Fruit fly (Drosophila melanogaster): ENCODE data around the gene Tpt.
A peak's percentile ranks its signal among the peaks of the same experiment; 100 is the strongest.

Tpt gene

dm6 chr3L:8424831-8425336, 19.8 kb upstream of the Tpt start, which contains the start of gene Cbl (continued):
- no peak for TF ChIP-seq Ada2b (GFP tag; IDR thresholded peaks at IDR 0.05)
- TF ChIP-seq CG3726 (GFP tag; IDR thresholded peaks at IDR 0.05): no peak
- TF ChIP-seq CG8765 (GFP tag; IDR thresholded peaks at IDR 0.05): no peak
- no peak for TF ChIP-seq schlank (tag; optimal IDR thresholded peaks at IDR 0.05)
- TF ChIP-seq Oaz (GFP tag; IDR thresholded peaks at IDR 0.05): no peak
- no peak for TF ChIP-seq CG30431 (GFP tag; optimal IDR thresholded peaks at IDR 0.05)
- TF ChIP-seq slbo (GFP tag; IDR thresholded peaks at IDR 0.05): no peak
- no peak for TF ChIP-seq CG14667 (GFP tag; IDR thresholded peaks at IDR 0.05)
- TF ChIP-seq CG3995 (GFP tag; optimal IDR thresholded peaks at IDR 0.05): no peak
- no peak for TF ChIP-seq otp (GFP tag; IDR thresholded peaks at IDR 0.05)
- no peak for TF ChIP-seq wor (GFP tag; IDR thresholded peaks at IDR 0.05)
- no peak for TF ChIP-seq ind (GFP tag; optimal IDR thresholded peaks at IDR 0.05)
- TF ChIP-seq Six4 (GFP tag; optimal IDR thresholded peaks at IDR 0.05): no peak
- peak; percentile 68 for TF ChIP-seq CG33213 (GFP tag; optimal IDR thresholded peaks at IDR 0.05)
- peak; percentile 9 for TF ChIP-seq wek (GFP tag; optimal IDR thresholded peaks at IDR 0.05)
- no peak for TF ChIP-seq Trl (optimal IDR thresholded peaks at IDR 0.05)
- no peak for TF ChIP-seq Trl (GFP tag; optimal IDR thresholded peaks at IDR 0.05)
- no peak for TF ChIP-seq CG6175 (GFP tag; IDR thresholded peaks at IDR 0.05)
- no peak for TF ChIP-seq sc (optimal IDR thresholded peaks at IDR 0.05)
- TF ChIP-seq sc (GFP tag; optimal IDR thresholded peaks at IDR 0.05): no peak
- no peak for TF ChIP-seq unpg (GFP tag; optimal IDR thresholded peaks at IDR 0.05)
- TF ChIP-seq h (optimal IDR thresholded peaks at IDR 0.05): no peak
- no peak for TF ChIP-seq CG14441 (GFP tag; IDR thresholded peaks at IDR 0.05)
- TF ChIP-seq bcd (GFP tag; optimal IDR thresholded peaks at IDR 0.05): no peak
- no peak for TF ChIP-seq Lpt (GFP tag; optimal IDR thresholded peaks at IDR 0.05)
- TF ChIP-seq CG7987 (GFP tag; optimal IDR thresholded peaks at IDR 0.05): peak; percentile 68
- peak; percentile 71; the same call in 2 of the 3 replicates for TF ChIP-seq ci (GFP tag; IDR thresholded peaks at IDR 0.05)
- TF ChIP-seq tx (GFP tag; optimal IDR thresholded peaks at IDR 0.05): no peak
- TF ChIP-seq CG3065 (GFP tag; optimal IDR thresholded peaks at IDR 0.05): no peak
- no peak for TF ChIP-seq Antp (GFP tag; optimal IDR thresholded peaks at IDR 0.05)
- no peak for TF ChIP-seq ranshi (GFP tag; IDR thresholded peaks at IDR 0.05)
- TF ChIP-seq CG16779 (GFP tag; IDR thresholded peaks at IDR 0.05): no peak
- no peak for TF ChIP-seq ac (GFP tag; optimal IDR thresholded peaks at IDR 0.05)
- no peak for TF ChIP-seq ab (GFP tag; optimal IDR thresholded peaks at IDR 0.05)
- TF ChIP-seq sr (GFP tag; IDR thresholded peaks at IDR 0.05): no peak
- no peak for TF ChIP-seq tna (GFP tag; IDR thresholded peaks at IDR 0.05; ENCODE audit: partially characterized antibody)
- no peak for TF ChIP-seq CG7372 (GFP tag; IDR thresholded peaks at IDR 0.05)
- TF ChIP-seq Fer3 (tag; optimal IDR thresholded peaks at IDR 0.05): no peak
- peak; percentile 44 for TF ChIP-seq CG7928 (GFP tag; optimal IDR thresholded peaks at IDR 0.05)
- TF ChIP-seq CG2129 (GFP tag; IDR thresholded peaks at IDR 0.05; ENCODE audit: partially characterized antibody): no peak
- peak; percentile 7 for TF ChIP-seq Atf-2 (GFP tag; optimal IDR thresholded peaks at IDR 0.05)
- no peak for TF ChIP-seq twi (tag; optimal IDR thresholded peaks at IDR 0.05)
- TF ChIP-seq CG1792 (GFP tag; optimal IDR thresholded peaks at IDR 0.05): no peak
- no peak for TF ChIP-seq CG31388 (GFP tag; optimal IDR thresholded peaks at IDR 0.05)
- TF ChIP-seq jing (GFP tag; optimal IDR thresholded peaks at IDR 0.05): no peak
- no peak for TF ChIP-seq gsb-n (tag; optimal IDR thresholded peaks at IDR 0.05)
- TF ChIP-seq NFAT (GFP tag; IDR thresholded peaks at IDR 0.05): no peak
- 0 out of 4 replicates have a peak, but pooled peaks have one; percentile 29 for TF ChIP-seq Dll (GFP tag; IDR thresholded peaks at IDR 0.05; ENCODE audit: partially characterized antibody)
- peak; percentile 0 for TF ChIP-seq CG4424 (GFP tag; optimal IDR thresholded peaks at IDR 0.05)
- no peak for TF ChIP-seq hbn (GFP tag; IDR thresholded peaks at IDR 0.05; ENCODE audit: partially characterized antibody)
- peak; percentile 100 for TF ChIP-seq CG4360 (GFP tag; IDR thresholded peaks at IDR 0.05)
- TF ChIP-seq CG13624 (GFP tag; optimal IDR thresholded peaks at IDR 0.05): no peak
- TF ChIP-seq tap (tag; optimal IDR thresholded peaks at IDR 0.05): no peak
- TF ChIP-seq p53 (GFP tag; optimal IDR thresholded peaks at IDR 0.05): no peak

Data from whole organism, embryonic.